Fruit fly (Drosophila melanogaster) whole organism, embryonic: ENCODE measurements around the gene UBL3.
A peak's percentile ranks its signal among the peaks of the same experiment; 100 is the strongest.

Experiments
- ATbp ChIP-seq: fragments of 200-800 bp; sonication (Bioruptor generic); optimal IDR thresholded peaks from 2 replicates; lab custom pipeline; 2017; ENCODE audit warnings: missing biosample characterization, mild to moderate bottlenecking, missing genetic modification characterization, missing genetic modification reagents
- Atf6 ChIP-seq: fragments of 200-800 bp; sonication (Bioruptor generic); IDR thresholded peaks from 2 replicates; pipeline ENCODE4 v1.3.6; 2022; ENCODE audit warnings: missing biosample characterization, missing genetic modification characterization
- B-H1 ChIP-seq: fragments of 200-800 bp; sonication (Bioruptor generic); IDR thresholded peaks from 3 replicates; pipeline ENCODE4 v1.3.6; 2022; ENCODE audit warnings: missing biosample characterization, missing genetic modification characterization
- BtbVII ChIP-seq: fragments of 200-800 bp; sonication (Bioruptor generic); optimal IDR thresholded peaks from 3 replicates; lab custom pipeline; 2017; ENCODE audit warnings: missing biosample characterization, mild to moderate bottlenecking, missing genetic modification characterization
- C15 ChIP-seq: fragments of 200-800 bp; sonication (Bioruptor generic); IDR thresholded peaks from 3 replicates; pipeline ENCODE4 v1.3.6; 2022; ENCODE audit warnings: missing biosample characterization, missing genetic modification characterization
- CG12071 ChIP-seq: fragments of 200-800 bp; sonication (Bioruptor generic); optimal IDR thresholded peaks from 3 replicates; lab custom pipeline; 2018; ENCODE audit warnings: missing biosample characterization, mild to moderate bottlenecking, missing genetic modification characterization
- CG15479 ChIP-seq: fragments of 200-800 bp; sonication (Bioruptor generic); optimal IDR thresholded peaks from 3 replicates; lab custom pipeline; 2019; ENCODE audit warnings: missing biosample characterization, mild to moderate bottlenecking, missing genetic modification characterization, moderate library complexity
- CG17359 ChIP-seq: fragments of 200-800 bp; sonication (Bioruptor generic); optimal IDR thresholded peaks from 3 replicates; lab custom pipeline; 2018; ENCODE audit warnings: missing biosample characterization, mild to moderate bottlenecking, missing genetic modification characterization, moderate library complexity
- CG17385 ChIP-seq: fragments of 200-800 bp; sonication (Bioruptor generic); optimal IDR thresholded peaks from 3 replicates; lab custom pipeline; 2018; ENCODE audit warnings: missing biosample characterization, mild to moderate bottlenecking, missing genetic modification characterization
- CG17802 ChIP-seq: fragments of 200-800 bp; sonication (Bioruptor generic); optimal IDR thresholded peaks from 2 replicates; lab custom pipeline; 2018; ENCODE audit warnings: missing biosample characterization, mild to moderate bottlenecking, missing genetic modification characterization, moderate library complexity
- CG18619 ChIP-seq: fragments of 200-800 bp; sonication (Bioruptor generic); optimal IDR thresholded peaks from 3 replicates; lab custom pipeline; 2017; ENCODE audit warnings: missing biosample characterization, mild to moderate bottlenecking, missing genetic modification characterization
- CG2116 ChIP-seq: fragments of 200-800 bp; sonication (Bioruptor generic); optimal IDR thresholded peaks from 3 replicates; lab custom pipeline; 2018; ENCODE audit warnings: missing biosample characterization, mild to moderate bottlenecking, missing genetic modification characterization
- CG2120 ChIP-seq: fragments of 200-800 bp; sonication (Bioruptor generic); optimal IDR thresholded peaks from 3 replicates; lab custom pipeline; 2016; ENCODE audit warnings: missing biosample characterization, missing genetic modification characterization
- CG3065 ChIP-seq: fragments of 200-800 bp; sonication (Bioruptor generic); optimal IDR thresholded peaks from 2 replicates; lab custom pipeline; 2016; ENCODE audit warnings: missing biosample characterization, missing genetic modification characterization
- CG3726 ChIP-seq: fragments of 200-800 bp; sonication (Bioruptor generic); IDR thresholded peaks from 3 replicates; pipeline ENCODE4, ENCODE4 v1.3.6; 2022; ENCODE audit warnings: missing biosample characterization, missing genetic modification characterization
- CG3995 ChIP-seq: fragments of 200-800 bp; sonication (Bioruptor generic); optimal IDR thresholded peaks from 3 replicates; lab custom pipeline; 2016; ENCODE audit warnings: missing biosample characterization, missing genetic modification characterization
- CG6272 ChIP-seq: fragments of 200-800 bp; sonication (Bioruptor generic); IDR thresholded peaks from 2 replicates; pipeline ENCODE4 v1.3.6; 2022; ENCODE audit warnings: missing biosample characterization, missing genetic modification characterization
- CG6765 ChIP-seq: fragments of 200-800 bp; sonication (Bioruptor generic); optimal IDR thresholded peaks from 3 replicates; lab custom pipeline; 2017; ENCODE audit warnings: missing biosample characterization, mild to moderate bottlenecking, missing genetic modification characterization
- CG9797 ChIP-seq: fragments of 200-800 bp; sonication (Bioruptor generic); optimal IDR thresholded peaks from 3 replicates; lab custom pipeline; 2018; ENCODE audit warnings: missing biosample characterization, mild to moderate bottlenecking, missing genetic modification characterization
- CG9817 ChIP-seq: fragments of 200-800 bp; sonication (Bioruptor generic); optimal IDR thresholded peaks from 2 replicates; lab custom pipeline; 2018; ENCODE audit warnings: missing biosample characterization, mild to moderate bottlenecking, missing genetic modification characterization, moderate library complexity
- CG9932 ChIP-seq: fragments of 200-800 bp; sonication (Bioruptor generic); IDR thresholded peaks from 2 replicates; pipeline ENCODE4 v1.3.6; 2022; ENCODE audit warnings: missing biosample characterization, missing genetic modification characterization
- Dek ChIP-seq: fragments of 200-800 bp; sonication (Bioruptor generic); optimal IDR thresholded peaks from 3 replicates; lab custom pipeline; 2019; ENCODE audit warnings: missing biosample characterization, mild to moderate bottlenecking, missing genetic modification characterization, moderate library complexity
- Dfd ChIP-seq, 2 experiments: fragments of >200 bp; optimal IDR thresholded peaks; 2 replicates each; lab custom pipeline; 2017; ENCODE audit warnings: missing biosample characterization in 2 of 2, missing genetic modification characterization in 2 of 2
- Dip2 ChIP-seq: fragments of 200-800 bp; sonication (Bioruptor generic); IDR thresholded peaks from 2 replicates; pipeline ENCODE4 v1.3.6; 2022; ENCODE audit warnings: missing biosample characterization, missing genetic modification characterization
- H2.0 ChIP-seq: fragments of 200-800 bp; sonication (Bioruptor generic); IDR thresholded peaks from 2 replicates; pipeline ENCODE4 v1.3.6; 2022; ENCODE audit warnings: missing biosample characterization, missing genetic modification characterization
- HLH3B ChIP-seq: fragments of 200-800 bp; sonication (Bioruptor generic); IDR thresholded peaks from 2 replicates; pipeline ENCODE4 v1.3.6; 2022; ENCODE audit warnings: missing biosample characterization, missing genetic modification characterization
- Jarid2 ChIP-seq: fragments of 200-800 bp; sonication (Bioruptor generic); optimal IDR thresholded peaks from 3 replicates; lab custom pipeline; 2017; ENCODE audit warnings: mild to moderate bottlenecking, missing biosample characterization, missing genetic modification reagents, missing genetic modification characterization
- Pdp1 ChIP-seq, 2 experiments: fragments of 200-800 bp; sonication (Bioruptor generic); optimal IDR thresholded peaks; 3 replicates each; lab custom pipeline; 2016; ENCODE audit warnings: missing biosample characterization in 2 of 2, missing genetic modification characterization in 2 of 2, mild to moderate bottlenecking in 1 of 2, moderate library complexity in 1 of 2
- Vsx1 ChIP-seq: fragments of 200-800 bp; sonication (Bioruptor generic); optimal IDR thresholded peaks from 2 replicates; lab custom pipeline; 2017; ENCODE audit warnings: missing biosample characterization, mild to moderate bottlenecking, missing genetic modification characterization, missing genetic modification reagents
- YL-1 ChIP-seq: fragments of 200-800 bp; sonication (Bioruptor generic); optimal IDR thresholded peaks from 3 replicates; lab custom pipeline; 2017; ENCODE audit warnings: missing biosample characterization, mild to moderate bottlenecking, missing genetic modification characterization
- ac ChIP-seq: fragments of 200-800 bp; sonication (Bioruptor generic); optimal IDR thresholded peaks from 3 replicates; lab custom pipeline; 2017; ENCODE audit warnings: missing biosample characterization, mild to moderate bottlenecking, missing genetic modification characterization
- az2 ChIP-seq: fragments of 200-800 bp; sonication (Bioruptor generic); optimal IDR thresholded peaks from 3 replicates; lab custom pipeline; 2016; ENCODE audit warnings: missing biosample characterization, missing genetic modification characterization
- cad ChIP-seq: fragments of >200 bp; optimal IDR thresholded peaks from 2 replicates; lab custom pipeline; 2017; ENCODE audit warnings: missing biosample characterization, missing genetic modification characterization
- gcm ChIP-seq: fragments of 200-800 bp; sonication (Bioruptor generic); optimal IDR thresholded peaks from 2 replicates; lab custom pipeline; 2019; ENCODE audit warnings: missing biosample characterization, mild to moderate bottlenecking, missing genetic modification characterization, moderate library complexity
- gfzf ChIP-seq: fragments of 200-800 bp; sonication (Bioruptor generic); optimal IDR thresholded peaks from 2 replicates; lab custom pipeline; 2016; ENCODE audit warnings: missing biosample characterization, mild to moderate bottlenecking, missing genetic modification characterization, moderate library complexity
- hkb ChIP-seq, 2 experiments: fragments of 200-800 bp in 1 of 2; fragments of >200 bp in 1 of 2; sonication (Bioruptor generic) in 1 of 2; IDR thresholded peaks in 1 of 2; optimal IDR thresholded peaks in 1 of 2; 2 replicates each; pipeline versions ENCODE4 v1.3.6 to Lab custom; 2017 to 2022; ENCODE audit warnings: missing biosample characterization in 1 of 2, missing genetic modification characterization in 1 of 2
- ind ChIP-seq: fragments of 200-800 bp; sonication (Bioruptor generic); optimal IDR thresholded peaks from 3 replicates; lab custom pipeline; 2016; ENCODE audit warnings: missing biosample characterization, missing genetic modification characterization
- jing ChIP-seq: fragments of 200-800 bp; sonication (Bioruptor generic); optimal IDR thresholded peaks from 2 replicates; lab custom pipeline; 2018; ENCODE audit warnings: missing biosample characterization, mild to moderate bottlenecking, missing genetic modification characterization
- knrl ChIP-seq: fragments of 200-800 bp; sonication (Bioruptor generic); IDR thresholded peaks from 3 replicates; pipeline ENCODE4 v1.3.6; 2022; ENCODE audit warnings: missing biosample characterization, missing genetic modification characterization; ENCODE audit not compliant: partially characterized antibody
- mirr ChIP-seq: fragments of 200-800 bp; sonication (Bioruptor generic); optimal IDR thresholded peaks from 3 replicates; lab custom pipeline; 2018; ENCODE audit warnings: missing biosample characterization, mild to moderate bottlenecking, missing genetic modification characterization
- nerfin-2 ChIP-seq: fragments of 200-800 bp; sonication (Bioruptor generic); IDR thresholded peaks from 2 replicates; pipeline ENCODE4 v1.3.6; 2022; ENCODE audit warnings: missing biosample characterization, missing genetic modification characterization; ENCODE audit not compliant: partially characterized antibody
- nom ChIP-seq: fragments of 200-800 bp; sonication (Bioruptor generic); optimal IDR thresholded peaks from 2 replicates; lab custom pipeline; 2017; ENCODE audit warnings: missing biosample characterization, missing genetic modification characterization, mild to moderate bottlenecking, moderate library complexity, missing genetic modification reagents
- odd ChIP-seq: fragments of 200-800 bp; sonication (Bioruptor generic); optimal IDR thresholded peaks from 2 replicates; lab custom pipeline; 2017; ENCODE audit warnings: missing biosample characterization, mild to moderate bottlenecking, missing genetic modification characterization
- pho ChIP-seq: fragments of 200-800 bp; sonication (Bioruptor generic); optimal IDR thresholded peaks from 2 replicates; lab custom pipeline; 2016; ENCODE audit warnings: missing biosample characterization, missing genetic modification characterization
- psq ChIP-seq: fragments of 200-800 bp; sonication (Bioruptor generic); optimal IDR thresholded peaks from 2 replicates; lab custom pipeline; 2017; ENCODE audit warnings: missing biosample characterization, missing genetic modification characterization
- row ChIP-seq: fragments of 200-800 bp; sonication (Bioruptor generic); IDR thresholded peaks from 3 replicates; pipeline ENCODE4 v1.3.6; 2022; ENCODE audit warnings: missing biosample characterization, missing genetic modification characterization
- sens ChIP-seq: fragments of 200-800 bp; sonication (Bioruptor generic); peaks from one replicate; lab custom pipeline; 2016; ENCODE audit warnings: missing biosample characterization, missing genetic modification characterization
- slou ChIP-seq: fragments of 200-800 bp; sonication (Bioruptor generic); optimal IDR thresholded peaks from 3 replicates; lab custom pipeline; 2016; ENCODE audit warnings: missing biosample characterization, missing genetic modification characterization
- sna ChIP-seq: fragments of 200-800 bp; sonication (Bioruptor generic); IDR thresholded peaks from 2 replicates; pipeline ENCODE4 v1.3.6; 2022; ENCODE audit warnings: missing biosample characterization, missing genetic modification characterization; ENCODE audit not compliant: partially characterized antibody
- stwl ChIP-seq: fragments of 200-800 bp; sonication (Bioruptor generic); optimal IDR thresholded peaks from 3 replicates; lab custom pipeline; 2018; ENCODE audit warnings: missing biosample characterization, mild to moderate bottlenecking, missing genetic modification characterization, moderate library complexity
- wdn ChIP-seq: fragments of 200-800 bp; sonication (Bioruptor generic); IDR thresholded peaks from 2 replicates; pipeline ENCODE4 v1.3.6; 2022; ENCODE audit warnings: missing biosample characterization, missing genetic modification characterization

UBL3 gene

DNA sequence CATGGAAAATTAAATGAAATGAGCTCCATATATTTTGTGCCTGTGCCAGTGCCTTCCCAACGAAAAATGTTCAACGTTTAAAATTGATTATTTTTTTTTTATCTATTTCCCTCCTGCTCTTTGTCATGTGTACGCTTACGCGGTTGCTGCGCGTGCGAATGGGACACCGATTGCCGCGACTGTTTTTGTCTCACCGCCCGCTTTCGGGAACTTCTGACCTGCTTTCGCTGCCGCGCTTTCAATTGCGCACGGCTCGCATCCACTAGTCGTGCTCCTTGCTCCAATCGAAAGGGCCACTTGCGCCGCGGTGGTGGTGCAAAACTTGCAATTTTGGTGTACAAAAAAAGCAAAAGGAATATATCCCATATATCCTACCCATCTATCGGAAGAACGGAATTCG is 7.5 kb upstream of the UBL3 start (continued):
- peak; percentile 20 for TF ChIP-seq mirr (GFP tag; lab: Kevin White, UChicago)
- TF ChIP-seq CG3995, result no peak
- TF ChIP-seq BtbVII (GFP tag; lab: Kevin White, UChicago), result peak; percentile 30
- TF ChIP-seq HLH3B (GFP tag; lab: Robert Waterston, UW), result no peak
- TF ChIP-seq psq, result no peak
- TF ChIP-seq CG3065, result no peak
- no peak for TF ChIP-seq CG6765 (GFP tag; lab: Kevin White, UChicago)
- no peak for TF ChIP-seq H2.0 (GFP tag; lab: Robert Waterston, UW)
- TF ChIP-seq row, result peak; percentile 43; the same call in 2 of the 3 replicates
- no peak for TF ChIP-seq CG9817 (tag; lab: Kevin White, UChicago)
- no peak for TF ChIP-seq C15 (GFP tag; lab: Robert Waterston, UW)
- TF ChIP-seq B-H1 (GFP tag; lab: Robert Waterston, UW), result no peak
- no peak for TF ChIP-seq cad (GFP tag; lab: Kevin White, UChicago)
- no peak for TF ChIP-seq Dfd (GFP tag; optimal IDR thresholded peaks at IDR 0.05; lab: Kevin White, UChicago)
- TF ChIP-seq CG18619 (GFP tag; lab: Kevin White, UChicago), result no peak
- peak; percentile 77 for TF ChIP-seq sens (GFP tag; lab: Kevin White, UChicago)
- no peak for TF ChIP-seq ac
- no peak for TF ChIP-seq jing
- peak; percentile 19; the same call in 1 of the 3 replicates for TF ChIP-seq knrl (GFP tag; lab: Robert Waterston, UW)
- TF ChIP-seq CG15479, result peak; percentile 59
- peak; percentile 91 for TF ChIP-seq CG17359 (tag; lab: Kevin White, UChicago)
- no peak for TF ChIP-seq az2 (GFP tag; lab: Kevin White, UChicago)
- peak; percentile 41; the same call in 1 of the 2 replicates for TF ChIP-seq nerfin-2
- no peak for TF ChIP-seq odd (GFP tag; lab: Kevin White, UChicago)
- no peak for TF ChIP-seq CG9797
- no peak for TF ChIP-seq stwl (tag; lab: Kevin White, UChicago)
- no peak for TF ChIP-seq Dek
- no peak for TF ChIP-seq sna (GFP tag; lab: Robert Waterston, UW)
- TF ChIP-seq Pdp1 (GFP tag; optimal IDR thresholded peaks at IDR 0.05; lab: Kevin White, UChicago), result no peak
- TF ChIP-seq CG17802 (tag; lab: Kevin White, UChicago), result no peak
- no peak for TF ChIP-seq gfzf (GFP tag; lab: Kevin White, UChicago)
- TF ChIP-seq gcm (GFP tag; lab: Kevin White, UChicago), result no peak
- TF ChIP-seq hkb (optimal IDR thresholded peaks at IDR 0.05; lab: Kevin White, UChicago), result no peak
- TF ChIP-seq hkb (GFP tag; IDR thresholded peaks at IDR 0.05; lab: Robert Waterston, UW), result no peak
- TF ChIP-seq CG2116 (GFP tag; lab: Kevin White, UChicago), result no peak
- no peak for TF ChIP-seq ind
- TF ChIP-seq pho, result peak; percentile 19
- no peak for TF ChIP-seq slou (GFP tag; lab: Kevin White, UChicago)
- TF ChIP-seq CG17385 (GFP tag; lab: Kevin White, UChicago), result no peak
- no peak for TF ChIP-seq CG6272 (GFP tag; lab: Robert Waterston, UW)
- TF ChIP-seq ATbp (GFP tag; lab: Kevin White, UChicago), result no peak
- TF ChIP-seq YL-1 (GFP tag; lab: Kevin White, UChicago), result peak; percentile 95
- no peak for TF ChIP-seq Jarid2 (GFP tag; lab: Kevin White, UChicago)
- no peak for TF ChIP-seq CG12071 (GFP tag; lab: Kevin White, UChicago)
- peak; percentile 45; the same call in 1 of the 2 replicates for TF ChIP-seq Atf6 (GFP tag; lab: Robert Waterston, UW)
- peak; percentile 25 for TF ChIP-seq CG2120
- peak; percentile 74 for TF ChIP-seq nom (GFP tag; lab: Kevin White, UChicago)
- no peak for TF ChIP-seq Vsx1 (GFP tag; lab: Kevin White, UChicago)
- TF ChIP-seq wdn (GFP tag; lab: Robert Waterston, UW), result no peak
- TF ChIP-seq CG3726 (GFP tag; lab: Robert Waterston, UW), result no peak
- no peak for TF ChIP-seq Dip2
- 0 out of 2 replicates have a peak, but pooled peaks have one; percentile 18 for TF ChIP-seq CG9932
